Worm (Caenorhabditis elegans) whole organism, L2 larva: ENCODE data around the gene F19B6.3.
A peak's percentile ranks its signal among the peaks of the same experiment; 100 is the strongest.

Source experiments
- C34F6.9 ChIP-seq: fragments of 150-350 bp; optimal IDR thresholded peaks from 2 replicates; lab custom pipeline; 2014; ENCODE audit warnings: missing biosample characterization, missing genetic modification characterization
- F13H6.1 ChIP-seq: sonication (generic microtip); optimal IDR thresholded peaks from 2 replicates; lab custom pipeline; 2016; ENCODE audit warnings: missing genetic modification characterization, missing compliant biosample characterization
- R02D3.7 ChIP-seq: fragments of 150-350 bp; optimal IDR thresholded peaks from 2 replicates; lab custom pipeline; 2014; ENCODE audit warnings: missing biosample characterization, missing genetic modification characterization
- Y55F3AM.14 ChIP-seq: fragments of 200-800 bp; sonication (Bioruptor generic); optimal IDR thresholded peaks from 2 replicates; lab custom pipeline; 2018; ENCODE audit warnings: mild to moderate bottlenecking, missing genetic modification characterization, missing compliant biosample characterization
- ZK546.5 ChIP-seq: sonication (generic microtip); optimal IDR thresholded peaks from 2 replicates; lab custom pipeline; 2017; ENCODE audit warnings: missing biosample characterization, missing genetic modification characterization
- aly-2 ChIP-seq: fragments of 150-350 bp; optimal IDR thresholded peaks from 2 replicates; lab custom pipeline; 2014; ENCODE audit warnings: missing biosample characterization, missing genetic modification characterization
- ama-1 ChIP-seq: fragments of 150-350 bp; optimal IDR thresholded peaks from 2 replicates; lab custom pipeline; 2018; ENCODE audit warnings: inconsistent platforms
- blmp-1 ChIP-seq: sonication (generic microtip); optimal IDR thresholded peaks from 2 replicates; lab custom pipeline; 2017; ENCODE audit warnings: missing genetic modification characterization, mild to moderate bottlenecking, missing compliant biosample characterization, antibody characterized with exemption, moderate library complexity; ENCODE audit not compliant: insufficient read depth
- ceh-16 ChIP-seq: fragments of 150-350 bp; optimal IDR thresholded peaks from 2 replicates; lab custom pipeline; 2014; ENCODE audit warnings: missing biosample characterization, missing genetic modification characterization
- ceh-82 ChIP-seq: fragments of 150-350 bp; optimal IDR thresholded peaks from 2 replicates; lab custom pipeline; 2014; ENCODE audit warnings: missing biosample characterization, missing genetic modification characterization
- crh-2 ChIP-seq: sonication (generic microtip); optimal IDR thresholded peaks from 2 replicates; lab custom pipeline; 2017; ENCODE audit warnings: missing biosample characterization, missing genetic modification characterization
- dmd-4 ChIP-seq: sonication (generic microtip); optimal IDR thresholded peaks from 2 replicates; lab custom pipeline; 2017; ENCODE audit warnings: missing biosample characterization, missing genetic modification characterization
- egl-27 ChIP-seq: sonication (generic microtip); optimal IDR thresholded peaks from 3 replicates; lab custom pipeline; 2017; ENCODE audit warnings: missing biosample characterization, missing genetic modification reagents, missing genetic modification characterization
- elt-1 ChIP-seq: fragments of 150-350 bp; optimal IDR thresholded peaks from 2 replicates; lab custom pipeline; 2014; ENCODE audit warnings: missing biosample characterization, missing genetic modification characterization
- fos-1 ChIP-seq: fragments of 150-350 bp; optimal IDR thresholded peaks from 2 replicates; lab custom pipeline; 2014; ENCODE audit warnings: missing biosample characterization, missing genetic modification characterization
- gmeb-1 ChIP-seq: fragments of 150-350 bp; optimal IDR thresholded peaks from 2 replicates; lab custom pipeline; 2014; ENCODE audit warnings: missing biosample characterization, missing genetic modification characterization
- lin-13 ChIP-seq: fragments of 150-350 bp; optimal IDR thresholded peaks from 2 replicates; lab custom pipeline; 2014; ENCODE audit warnings: missing biosample characterization, missing genetic modification reagents, missing genetic modification characterization
- lin-39 ChIP-seq: fragments of 150-350 bp; optimal IDR thresholded peaks from 2 replicates; lab custom pipeline; 2014; ENCODE audit warnings: missing biosample characterization, missing genetic modification reagents, missing genetic modification characterization
- lsy-2 ChIP-seq, 2 experiments: fragments of 150-350 bp in 1 of 2; sonication (generic microtip) in 1 of 2; optimal IDR thresholded peaks; 2 replicates each; lab custom pipeline; 2014 to 2017; ENCODE audit warnings: missing biosample characterization in 2 of 2, missing genetic modification characterization in 2 of 2
- mab-5 ChIP-seq: fragments of 150-350 bp; optimal IDR thresholded peaks from 2 replicates; lab custom pipeline; 2014; ENCODE audit warnings: missing biosample characterization, missing genetic modification characterization
- mbf-1 ChIP-seq: sonication (generic microtip); optimal IDR thresholded peaks from 2 replicates; lab custom pipeline; 2017; ENCODE audit warnings: missing biosample characterization, missing genetic modification characterization
- mdl-1 ChIP-seq, 2 experiments: fragments of 150-350 bp in 1 of 2; sonication (generic microtip) in 1 of 2; optimal IDR thresholded peaks; 2 replicates each; lab custom pipeline; 2017; ENCODE audit warnings: missing biosample characterization in 2 of 2, missing genetic modification characterization in 2 of 2
- nhr-10 ChIP-seq: sonication (generic microtip); optimal IDR thresholded peaks from 2 replicates; lab custom pipeline; 2017; ENCODE audit warnings: missing biosample characterization, missing genetic modification characterization
- nhr-11 ChIP-seq: fragments of 150-350 bp; optimal IDR thresholded peaks from 2 replicates; lab custom pipeline; 2014; ENCODE audit warnings: missing biosample characterization, missing genetic modification characterization
- nhr-12 ChIP-seq: fragments of 150-350 bp; optimal IDR thresholded peaks from 2 replicates; lab custom pipeline; 2014; ENCODE audit warnings: missing biosample characterization, missing genetic modification characterization
- nhr-129 ChIP-seq: fragments of 150-350 bp; optimal IDR thresholded peaks from 2 replicates; lab custom pipeline; 2014; ENCODE audit warnings: missing biosample characterization, missing genetic modification characterization
- nhr-21 ChIP-seq: fragments of 150-350 bp; optimal IDR thresholded peaks from 2 replicates; lab custom pipeline; 2014; ENCODE audit warnings: missing biosample characterization, missing genetic modification characterization
- nhr-23 ChIP-seq: fragments of 150-350 bp; optimal IDR thresholded peaks from 2 replicates; lab custom pipeline; 2014; ENCODE audit warnings: missing biosample characterization, missing genetic modification reagents, missing genetic modification characterization
- nhr-25 ChIP-seq: fragments of 150-350 bp; sonication (generic microtip); optimal IDR thresholded peaks from 3 replicates; lab custom pipeline; 2014; ENCODE audit warnings: missing biosample characterization, missing genetic modification characterization
- nhr-6 ChIP-seq: fragments of 150-350 bp; optimal IDR thresholded peaks from 2 replicates; lab custom pipeline; 2014; ENCODE audit warnings: missing biosample characterization, missing genetic modification characterization
- nhr-77 ChIP-seq: fragments of 150-350 bp; optimal IDR thresholded peaks from 2 replicates; lab custom pipeline; 2014; ENCODE audit warnings: missing biosample characterization, missing genetic modification characterization
- peb-1 ChIP-seq: fragments of 150-350 bp; optimal IDR thresholded peaks from 2 replicates; lab custom pipeline; 2014; ENCODE audit warnings: missing biosample characterization, missing genetic modification characterization
- sem-4 ChIP-seq: fragments of 150-350 bp; optimal IDR thresholded peaks from 2 replicates; lab custom pipeline; 2014; ENCODE audit warnings: missing biosample characterization, missing genetic modification reagents, missing genetic modification characterization
- skn-1 ChIP-seq: sonication (generic microtip); optimal IDR thresholded peaks from 2 replicates; lab custom pipeline; 2017; ENCODE audit warnings: missing biosample characterization, missing genetic modification characterization
- sma-3 ChIP-seq: sonication (generic microtip); optimal IDR thresholded peaks from 2 replicates; lab custom pipeline; 2016; ENCODE audit warnings: missing genetic modification reagents, missing genetic modification characterization, missing compliant biosample characterization
- sma-9 ChIP-seq, 2 experiments: fragments of 150-350 bp in 1 of 2; sonication (generic microtip) in 1 of 2; optimal IDR thresholded peaks; 2 replicates each; lab custom pipeline; 2014 to 2016; ENCODE audit warnings: missing genetic modification characterization in 2 of 2, mild to moderate bottlenecking in 1 of 2, missing biosample characterization in 1 of 2, missing compliant biosample characterization in 1 of 2, missing genetic modification reagents in 1 of 2, moderate library complexity in 1 of 2
- snpc-4 ChIP-seq: fragments of 150-350 bp; optimal IDR thresholded peaks from 2 replicates; lab custom pipeline; 2014; ENCODE audit warnings: missing biosample characterization, missing genetic modification characterization
- unc-39 ChIP-seq: fragments of 150-350 bp; optimal IDR thresholded peaks from 2 replicates; lab custom pipeline; 2014; ENCODE audit warnings: missing biosample characterization, missing genetic modification characterization
- unc-55 ChIP-seq: fragments of 150-350 bp; sonication (generic microtip); optimal IDR thresholded peaks from 3 replicates; lab custom pipeline; 2014; ENCODE audit warnings: missing biosample characterization, missing genetic modification reagents, missing genetic modification characterization
- unc-62 ChIP-seq: fragments of 150-350 bp; optimal IDR thresholded peaks from 2 replicates; lab custom pipeline; 2014; ENCODE audit warnings: missing biosample characterization, missing genetic modification reagents, missing genetic modification characterization
- zag-1 ChIP-seq: fragments of 150-350 bp; optimal IDR thresholded peaks from 2 replicates; lab custom pipeline; 2014; ENCODE audit warnings: missing biosample characterization, missing genetic modification characterization
- ztf-1 ChIP-seq: fragments of 200-800 bp; sonication (Bioruptor generic); conservative IDR thresholded peaks from 2 replicates; pipeline ENCODE4 v1.3.6; 2022; ENCODE audit warnings: missing genetic modification characterization, missing compliant biosample characterization
- ztf-11 ChIP-seq: sonication (generic microtip); optimal IDR thresholded peaks from 2 replicates; lab custom pipeline; 2017; ENCODE audit warnings: missing biosample characterization, missing genetic modification characterization
- ztf-4 ChIP-seq: fragments of 150-350 bp; optimal IDR thresholded peaks from 2 replicates; lab custom pipeline; 2014; ENCODE audit warnings: missing biosample characterization, missing genetic modification characterization

The F19B6.3 gene

ce11 chrIV:12364964-12365363 is 37.9 kb downstream of the F19B6.3 start:
- TF ChIP-seq mdl-1 (tag; optimal IDR thresholded peaks at IDR 0.05; lab: Kevin White, UChicago) (no peak), skn-1 (tag; lab: Kevin White, UChicago) (no peak), egl-27 (no peak), Y55F3AM.14 (GFP tag; lab: Kevin White, UChicago) (peak; percentile 24), nhr-23 (tag; lab: Kevin White, UChicago) (no peak), zag-1 (no peak), ztf-1 (no peak), C34F6.9 (tag; lab: Kevin White, UChicago) (peak; percentile 21), ztf-11 (tag; lab: Kevin White, UChicago) (no peak), ceh-16 (tag; lab: Kevin White, UChicago) (no peak), sma-3 (no peak), lsy-2 (tag; optimal IDR thresholded peaks at IDR 0.05; lab: Kevin White, UChicago) (peak in 1 of 2 experiments; percentile 27), fos-1 (no peak), unc-55 (GFP tag; lab: Kevin White, UChicago) (peak; percentile 37), F13H6.1 (tag; lab: Kevin White, UChicago) (peak; percentile 25), elt-1 (tag; lab: Kevin White, UChicago) (no peak), snpc-4 (no peak), sma-9 (GFP tag; optimal IDR thresholded peaks at IDR 0.05; lab: Kevin White, UChicago) (peak; percentile 2), sma-9 (tag; optimal IDR thresholded peaks at IDR 0.05; lab: Kevin White, UChicago) (no peak)

DNA sequence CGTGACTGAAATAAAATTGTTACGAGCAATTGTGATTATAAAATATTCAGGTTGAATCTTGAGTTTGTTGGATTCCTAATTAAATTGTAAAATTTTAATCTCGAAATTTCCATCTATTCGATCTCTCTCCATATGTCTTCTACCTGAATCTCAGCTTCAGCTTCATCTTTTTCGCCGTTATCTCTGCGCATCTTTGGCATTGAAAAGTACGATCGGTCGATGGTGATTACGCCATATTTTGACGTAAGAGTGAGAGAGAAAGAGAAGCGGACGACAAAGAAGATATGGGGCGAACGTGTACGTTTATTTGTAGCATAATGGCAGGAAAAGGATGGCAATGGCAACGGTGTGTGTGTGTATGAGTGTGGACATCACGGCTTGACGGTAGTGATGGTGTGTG is 39.5 kb downstream of the F19B6.3 start:
- TF ChIP-seq blmp-1 (tag; lab: Kevin White, UChicago) (no peak), nhr-129 (tag; lab: Kevin White, UChicago) (no peak), lsy-2 (tag; optimal IDR thresholded peaks at IDR 0.05; lab: Kevin White, UChicago) (no peak), ztf-4 (tag; lab: Kevin White, UChicago) (no peak), nhr-23 (tag; lab: Kevin White, UChicago) (no peak), nhr-25 (tag; lab: Kevin White, UChicago) (peak; percentile 25), unc-39 (tag; lab: Kevin White, UChicago) (no peak)

- TF ChIP-seq mdl-1 (tag; optimal IDR thresholded peaks at IDR 0.05; lab: Kevin White, UChicago) (no peak), snpc-4 (no peak), ztf-11 (tag; lab: Kevin White, UChicago) (no peak), fos-1 (no peak), nhr-129 (tag; lab: Kevin White, UChicago) (no peak), nhr-6 (no peak), unc-62 (no peak), F13H6.1 (tag; lab: Kevin White, UChicago) (no peak)
Measured at ce11 chrIV:12371340-12371739, 44.3 kb downstream of the F19B6.3 start.

ce11 chrIV:12371879-12372278 is 44.8 kb downstream of the F19B6.3 start, which contains the start of gene wdr-46:
TSS of gene wdr-46 (plus strand) at chrIV:12372253.
- no peak for TF ChIP-seq peb-1 (tag; lab: Kevin White, UChicago)
- peak; percentile 56 for TF ChIP-seq nhr-77 (tag; lab: Kevin White, UChicago)
- TF ChIP-seq ceh-82 (tag; lab: Kevin White, UChicago), result peak; percentile 74
- peak; percentile 79 for TF ChIP-seq sma-9 (GFP tag; optimal IDR thresholded peaks at IDR 0.05; lab: Kevin White, UChicago)
- TF ChIP-seq sma-9 (tag; optimal IDR thresholded peaks at IDR 0.05; lab: Kevin White, UChicago), result no peak
- TF ChIP-seq egl-27, result no peak
- TF ChIP-seq lin-13 (GFP tag; lab: Kevin White, UChicago), result peak; percentile 89
- TF ChIP-seq snpc-4, result peak; percentile 70
- no peak for TF ChIP-seq ama-1 (lab: Kevin White, UChicago)
- no peak for TF ChIP-seq aly-2 (tag; lab: Kevin White, UChicago)
- TF ChIP-seq sem-4 (tag; lab: Kevin White, UChicago), result peak; percentile 76
- no peak for TF ChIP-seq ztf-11 (tag; lab: Kevin White, UChicago)
- peak; percentile 99 to 100 for TF ChIP-seq lsy-2 (tag; optimal IDR thresholded peaks at IDR 0.05; lab: Kevin White, UChicago)
- TF ChIP-seq unc-62, result no peak
- TF ChIP-seq unc-55 (GFP tag; lab: Kevin White, UChicago), result peak; percentile 97
- TF ChIP-seq R02D3.7 (tag; lab: Kevin White, UChicago), result peak; percentile 52
- TF ChIP-seq gmeb-1, result peak; percentile 99
- peak; percentile 76 for TF ChIP-seq F13H6.1 (tag; lab: Kevin White, UChicago)
- TF ChIP-seq lin-39, result no peak
- no peak for TF ChIP-seq zag-1
- peak; percentile 96 for TF ChIP-seq nhr-129 (tag; lab: Kevin White, UChicago)
- no peak for TF ChIP-seq mdl-1 (tag; optimal IDR thresholded peaks at IDR 0.05; lab: Kevin White, UChicago)
- TF ChIP-seq nhr-10 (tag; lab: Kevin White, UChicago), result peak; percentile 79
- no peak for TF ChIP-seq nhr-23 (tag; lab: Kevin White, UChicago)
- TF ChIP-seq elt-1 (tag; lab: Kevin White, UChicago), result no peak
- TF ChIP-seq nhr-12, result no peak
- TF ChIP-seq nhr-6, result peak; percentile 68
- TF ChIP-seq dmd-4, result peak; percentile 1
- no peak for TF ChIP-seq nhr-11 (tag; lab: Kevin White, UChicago)
- peak; percentile 89 for TF ChIP-seq crh-2 (tag; lab: Kevin White, UChicago)
- TF ChIP-seq unc-39 (tag; lab: Kevin White, UChicago), result no peak
- TF ChIP-seq Y55F3AM.14 (GFP tag; lab: Kevin White, UChicago), result no peak
- TF ChIP-seq ztf-4 (tag; lab: Kevin White, UChicago), result peak; percentile 29
- peak; percentile 55 for TF ChIP-seq fos-1
- TF ChIP-seq mbf-1 (tag; lab: Kevin White, UChicago), result no peak
- TF ChIP-seq sma-3, result peak; percentile 83
- TF ChIP-seq ZK546.5 (tag; lab: Kevin White, UChicago), result peak; percentile 78
- TF ChIP-seq skn-1 (tag; lab: Kevin White, UChicago), result no peak
- peak; percentile 80 for TF ChIP-seq nhr-21 (tag; lab: Kevin White, UChicago)
- TF ChIP-seq mab-5, result peak; percentile 88
